Fruit fly (Drosophila melanogaster): ENCODE measurements around the gene CG11714.

CG11714 gene

DNA sequence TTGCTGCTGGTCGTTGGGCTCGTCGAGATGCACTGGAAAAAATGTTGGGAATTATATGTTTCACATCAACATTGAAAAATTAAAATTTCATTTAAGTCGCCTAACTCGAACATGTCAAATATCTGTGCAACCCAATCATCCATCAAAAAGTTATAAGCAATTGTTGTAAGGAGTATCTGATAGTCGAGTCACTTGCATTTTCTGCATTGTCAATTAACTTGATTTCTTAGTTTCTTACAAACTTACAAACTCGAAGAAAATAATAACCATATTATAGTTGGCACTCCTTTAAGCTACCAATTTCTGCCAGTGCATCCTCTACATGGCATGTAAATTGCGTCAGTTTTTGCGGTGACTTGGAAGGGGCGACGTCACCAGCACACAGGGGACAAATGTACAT lies 39.4 kb downstream of the CG11714 start (continued):
- TF ChIP-seq nom (GFP tag; optimal IDR thresholded peaks at IDR 0.05) (no peak), org-1 (GFP tag; optimal IDR thresholded peaks at IDR 0.05) (peak; percentile 33), CG11723 (GFP tag; optimal IDR thresholded peaks at IDR 0.05) (no peak), CG1529 (GFP tag; optimal IDR thresholded peaks at IDR 0.05) (peak; percentile 37), CG12155 (GFP tag; optimal IDR thresholded peaks at IDR 0.05) (peak; percentile 2), CG1647 (GFP tag; optimal IDR thresholded peaks at IDR 0.05) (no peak), NC2β (GFP tag; optimal IDR thresholded peaks at IDR 0.05) (no peak), CG10462 (GFP tag; optimal IDR thresholded peaks at IDR 0.05) (no peak), CG7372 (GFP tag; IDR thresholded peaks at IDR 0.05) (0 out of 2 replicates have a peak, but pooled peaks have one; percentile 9), ewg (GFP tag; optimal IDR thresholded peaks at IDR 0.05) (peak; percentile 9), CG1603 (tag; optimal IDR thresholded peaks at IDR 0.05) (peak; percentile 53), sug (tag; optimal IDR thresholded peaks at IDR 0.05) (no peak), gem (tag; optimal IDR thresholded peaks at IDR 0.05) (peak; percentile 72), Tbp (GFP tag; optimal IDR thresholded peaks at IDR 0.05) (no peak), sens-2 (GFP tag; IDR thresholded peaks at IDR 0.05) (no peak), ERR (GFP tag; optimal IDR thresholded peaks at IDR 0.05) (no peak), Fer3 (tag; optimal IDR thresholded peaks at IDR 0.05) (peak; percentile 2), eyg (GFP tag; optimal IDR thresholded peaks at IDR 0.05) (peak; percentile 21), zfh1 (GFP tag; IDR thresholded peaks at IDR 0.05) (peak; percentile 55; the same call in 1 of the 3 replicates), her (GFP tag; optimal IDR thresholded peaks at IDR 0.05) (no peak), CG10321 (GFP tag; IDR thresholded peaks at IDR 0.05) (no peak), ATbp (GFP tag; optimal IDR thresholded peaks at IDR 0.05) (peak; percentile 37), CG18764 (GFP tag; optimal IDR thresholded peaks at IDR 0.05) (peak; percentile 30), CG9609 (GFP tag; optimal IDR thresholded peaks at IDR 0.05) (peak; percentile 27), Sry-δ (GFP tag; optimal IDR thresholded peaks at IDR 0.05) (peak; percentile 10), CG30403 (GFP tag; optimal IDR thresholded peaks at IDR 0.05) (peak; percentile 57), knrl (GFP tag; IDR thresholded peaks at IDR 0.05; ENCODE audit: partially characterized antibody) (no peak), Xrp1 (GFP tag; IDR thresholded peaks at IDR 0.05) (peak; percentile 66; the same call in 1 of the 2 replicates), CG31441 (GFP tag; IDR thresholded peaks at IDR 0.05) (peak; percentile 73), chinmo (GFP tag; IDR thresholded peaks at IDR 0.05; ENCODE audit: partially characterized antibody) (no peak), tgo (GFP tag; IDR thresholded peaks at IDR 0.05) (peak; percentile 18; the same call in 1 of the 3 replicates), tx (GFP tag; optimal IDR thresholded peaks at IDR 0.05) (peak; percentile 32), cg (GFP tag; optimal IDR thresholded peaks at IDR 0.05) (no peak), CG10209 (GFP tag; optimal IDR thresholded peaks at IDR 0.05) (peak; percentile 18), CG17359 (tag; optimal IDR thresholded peaks at IDR 0.05) (peak; percentile 14), pb (GFP tag; optimal IDR thresholded peaks at IDR 0.05) (peak; percentile 39), ab (GFP tag; optimal IDR thresholded peaks at IDR 0.05) (no peak), CG15269 (tag; optimal IDR thresholded peaks at IDR 0.05) (peak; percentile 42), crol (GFP tag; IDR thresholded peaks at IDR 0.05) (no peak), Camta (GFP tag; optimal IDR thresholded peaks at IDR 0.05) (no peak), CG12659 (GFP tag; optimal IDR thresholded peaks at IDR 0.05) (peak; percentile 1), CG4360 (GFP tag; IDR thresholded peaks at IDR 0.05) (no peak), Ada2b (GFP tag; IDR thresholded peaks at IDR 0.05) (0 out of 2 replicates have a peak, but pooled peaks have one; percentile 27), ranshi (GFP tag; IDR thresholded peaks at IDR 0.05) (peak; percentile 4; the same call in 1 of the 2 replicates), CG7839 (tag; optimal IDR thresholded peaks at IDR 0.05) (peak; percentile 62), CG4820 (GFP tag; optimal IDR thresholded peaks at IDR 0.05) (peak; percentile 45), wdn (GFP tag; IDR thresholded peaks at IDR 0.05) (no peak), CG17612 (GFP tag; IDR thresholded peaks at IDR 0.05) (no peak), CG6791 (GFP tag; IDR thresholded peaks at IDR 0.05; ENCODE audit: partially characterized antibody) (0 out of 3 replicates have a peak, but pooled peaks have one; percentile 52), Nf-YC (tag; optimal IDR thresholded peaks at IDR 0.05) (no peak), CG8290 (GFP tag; optimal IDR thresholded peaks at IDR 0.05) (no peak), CG8290 (tag; optimal IDR thresholded peaks at IDR 0.05) (no peak)
